Fruit fly (Drosophila melanogaster) whole organism, larva: ENCODE measurements around the gene CG4480.
"Not testable (repeated sequence)": the region's sequence is repeated elsewhere in the genome, so short reads cannot be mapped to it uniquely, and the experiment has no call there.

Source experiments
- noc ChIP-seq: fragments of 200-800 bp; sonication (Bioruptor generic); optimal IDR thresholded peaks from 3 replicates; lab custom pipeline; 2019; ENCODE audit warnings: missing biosample characterization, mild to moderate bottlenecking, missing genetic modification characterization, moderate library complexity

The CG4480 gene

DNA sequence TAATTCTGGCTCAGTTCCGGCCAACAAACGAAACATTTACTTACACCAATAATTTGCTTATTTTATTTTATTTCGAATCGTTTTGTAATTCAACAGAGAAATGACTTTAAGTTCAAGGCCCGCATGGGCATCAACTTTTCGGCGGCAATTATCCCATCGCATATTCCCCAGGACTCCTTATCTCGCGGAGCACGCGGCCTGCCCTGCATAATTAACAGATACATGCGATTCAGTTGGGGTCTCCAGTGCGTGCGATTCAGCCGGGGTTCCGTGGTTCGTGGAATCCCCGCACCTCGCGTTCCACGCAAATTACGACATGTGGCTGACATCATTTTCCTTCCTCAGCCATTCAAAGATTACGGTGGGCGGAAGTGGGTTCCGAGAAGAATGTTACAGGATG is at the start of gene CG4480:
Gene CG4480, minus strand, starts transcription at position 101 of the 400 bp plus-strand sequence.
- TF ChIP-seq noc (tag; lab: Kevin White, UChicago): no peak

dm6 chr2L:14887530-14887929 is 15.7 kb upstream of the CG4480 start:
- no peak for TF ChIP-seq noc (tag; lab: Kevin White, UChicago)

dm6 chr2L:14883621-14884020 is 11.8 kb upstream of the CG4480 start, which contains the start of gene ProtB:
Gene ProtB, minus strand, starts transcription at chr2L:14883721.
- TF ChIP-seq noc (tag; lab: Kevin White, UChicago): not testable (repeated sequence)

DNA sequence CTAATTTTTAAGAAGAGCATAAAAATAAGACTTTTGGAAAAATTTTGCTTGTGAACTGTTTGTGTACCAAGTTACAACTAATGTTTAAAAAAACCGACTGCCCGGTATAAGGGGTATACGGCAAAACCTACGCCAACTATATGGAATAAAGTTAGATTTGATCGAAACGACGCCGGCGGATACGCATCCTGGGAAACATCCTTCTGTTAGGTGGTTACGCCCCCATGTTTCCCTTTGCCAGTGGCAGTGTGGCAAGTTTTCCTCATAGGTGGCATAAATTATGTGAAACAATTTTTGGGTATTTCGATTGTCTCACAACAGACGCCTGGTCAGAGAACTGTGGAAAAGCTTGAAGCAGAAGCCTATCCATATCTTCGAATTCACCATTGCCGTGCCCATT is 9.7 kb upstream of the CG4480 start, which contains the start of gene ProtA:
Gene ProtA, minus strand, starts transcription at position 101 of the 400 bp plus-strand sequence.
- not testable (repeated sequence) for TF ChIP-seq noc (tag; lab: Kevin White, UChicago)

DNA sequence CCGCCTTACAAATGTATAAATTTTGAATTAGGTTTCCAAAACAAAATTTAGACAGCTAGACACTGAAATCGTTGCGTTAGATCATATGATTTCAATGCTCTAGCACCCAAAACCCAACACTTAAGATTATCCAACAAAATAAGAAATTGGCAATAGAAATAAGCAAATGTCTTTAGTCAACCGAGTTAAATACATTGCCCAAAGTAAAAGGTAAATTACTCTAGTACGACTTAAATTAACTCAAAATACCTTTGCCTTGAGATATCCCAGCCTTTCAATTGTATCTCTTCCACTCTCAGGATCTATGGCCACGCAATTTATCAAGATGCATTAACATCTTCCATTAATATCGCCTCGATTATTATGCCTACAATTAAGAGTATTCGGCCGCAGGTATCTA is 4.4 kb upstream of the CG4480 start, which contains the start of gene CG15278:
Gene CG15278, minus strand, starts transcription at position 101 of the 400 bp plus-strand sequence.
- TF ChIP-seq noc (tag; lab: Kevin White, UChicago): no peak

- no peak for TF ChIP-seq noc (tag; lab: Kevin White, UChicago)
Observed at dm6 chr2L:14851678-14852077, 20.1 kb downstream of the CG4480 start, which contains the start of gene CG15279. Gene CG15279, minus strand, starts transcription at chr2L:14851749.

DNA sequence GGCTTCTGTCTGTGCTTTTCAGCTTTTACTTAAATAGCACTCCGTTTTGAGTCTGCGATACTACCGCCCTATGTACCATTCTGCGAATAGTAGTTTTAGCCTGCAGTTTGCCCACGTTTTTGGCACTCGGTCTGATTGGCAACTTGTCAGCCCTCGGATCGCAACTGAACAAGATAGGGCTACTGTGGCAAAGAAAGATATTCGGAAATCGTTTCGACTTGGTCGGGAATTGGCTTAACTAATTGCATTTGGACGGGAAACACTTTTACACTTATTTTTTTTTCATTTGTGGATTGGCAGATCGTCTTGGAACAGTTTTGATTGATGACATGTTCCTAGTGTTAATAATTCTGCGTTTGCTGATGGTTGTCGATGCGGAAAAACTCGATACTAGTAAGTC is 29.8 kb downstream of the CG4480 start, which contains the start of gene CG42682:
Gene CG42682, plus strand, starts transcription at position 301 of the 400 bp plus-strand sequence.
- no peak for TF ChIP-seq noc (tag; lab: Kevin White, UChicago)
